Worm (Caenorhabditis elegans): Measurements from ENCODE around the gene hpo-36.

DNA sequence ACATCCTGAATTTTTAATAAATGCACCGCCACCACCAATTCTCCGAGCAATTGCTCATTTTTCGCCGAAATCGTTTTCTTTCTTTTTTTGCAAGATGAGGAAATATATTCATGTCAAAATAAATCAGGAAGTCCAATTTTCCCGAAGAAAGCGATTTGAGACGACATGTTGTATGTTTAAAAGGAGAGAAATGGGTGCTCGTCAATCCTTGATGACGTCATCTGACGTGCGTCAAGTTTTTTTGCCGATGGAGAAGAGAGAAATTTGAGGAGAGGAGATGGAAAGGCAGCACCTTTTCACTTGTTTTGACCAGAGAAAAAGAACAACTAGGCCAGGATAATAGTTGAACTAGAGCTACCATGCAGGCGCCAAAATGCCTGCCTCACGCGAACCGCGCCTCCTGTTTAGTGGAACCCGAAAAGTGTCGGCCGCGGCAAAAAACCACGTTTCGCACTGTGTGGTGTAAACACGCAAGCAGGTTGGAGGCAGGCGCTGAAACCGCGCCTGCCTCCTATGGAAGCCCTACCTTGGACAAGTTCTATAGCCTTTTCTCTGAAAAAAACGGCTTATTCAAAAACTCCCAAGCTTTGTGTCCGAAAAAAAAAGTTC, 22.8 kb downstream of the hpo-36 start:
- no peak for TF ChIP-seq flt-1 (GFP tag; IDR thresholded peaks at IDR 0.05)
- TF ChIP-seq hmbx-1 (tag; optimal IDR thresholded peaks at IDR 0.05), result no peak
- TF ChIP-seq ama-1 (optimal IDR thresholded peaks at IDR 0.05), result no peak
- TF ChIP-seq ceh-13 (GFP tag; optimal IDR thresholded peaks at IDR 0.05), result no peak
- no peak for TF ChIP-seq hnd-1 (tag; optimal IDR thresholded peaks at IDR 0.05)
- no peak for TF ChIP-seq aly-1 (tag; optimal IDR thresholded peaks at IDR 0.05)
- TF ChIP-seq scrt-1 (GFP tag; IDR thresholded peaks at IDR 0.05), result no peak
- no peak for TF ChIP-seq ceh-36 (tag; optimal IDR thresholded peaks at IDR 0.05)

Measured in whole organism, early embryonic.